Worm (Caenorhabditis elegans) whole organism, young adult: ENCODE data around the gene flp-28.
"Not testable (repeated sequence)": the region's sequence is repeated elsewhere in the genome, so short reads cannot be mapped to it uniquely, and the experiment has no call there.

Experiments
- B0336.3 ChIP-seq: fragments of 200-800 bp; sonication (Bioruptor generic); IDR thresholded peaks from 2 replicates; pipeline ENCODE4 v1.3.6; 2022; ENCODE audit warnings: missing genetic modification characterization, missing compliant biosample characterization
- F10E7.11 ChIP-seq: sonication (generic microtip); optimal IDR thresholded peaks from 2 replicates; lab custom pipeline; 2017; ENCODE audit warnings: mild to moderate bottlenecking, missing genetic modification characterization, moderate library complexity, missing compliant biosample characterization
- F22D6.2 ChIP-seq: sonication (generic microtip); optimal IDR thresholded peaks from 2 replicates; lab custom pipeline; 2016; ENCODE audit warnings: mild to moderate bottlenecking, missing genetic modification characterization, missing compliant biosample characterization
- F23B12.7 ChIP-seq: sonication (generic microtip); optimal IDR thresholded peaks from 2 replicates; lab custom pipeline; 2017; ENCODE audit warnings: missing genetic modification characterization, mild to moderate bottlenecking, missing compliant biosample characterization, antibody characterized with exemption, moderate library complexity; ENCODE audit not compliant: insufficient read depth
- F49E8.2 ChIP-seq: sonication (generic microtip); optimal IDR thresholded peaks from 3 replicates; lab custom pipeline; 2017; ENCODE audit warnings: missing genetic modification characterization, mild to moderate bottlenecking, missing compliant biosample characterization, antibody characterized with exemption, moderate library complexity; ENCODE audit not compliant: insufficient read depth
- F52B5.7 ChIP-seq: sonication (generic microtip); optimal IDR thresholded peaks from 2 replicates; lab custom pipeline; 2016; ENCODE audit warnings: mild to moderate bottlenecking, missing genetic modification characterization, missing compliant biosample characterization
- F57A8.1 ChIP-seq: fragments of 200-800 bp; sonication (Bioruptor generic); optimal IDR thresholded peaks from 2 replicates; lab custom pipeline; 2018; ENCODE audit warnings: mild to moderate bottlenecking, missing genetic modification characterization, moderate library complexity, missing compliant biosample characterization
- Y53G8AR.9 ChIP-seq: fragments of 200-800 bp; sonication (Bioruptor generic); conservative IDR thresholded peaks from 2 replicates; pipeline ENCODE4 v1.3.6; 2022; ENCODE audit warnings: missing genetic modification reagents, missing genetic modification characterization, missing compliant biosample characterization
- ZK185.1 ChIP-seq: sonication (generic microtip); optimal IDR thresholded peaks from 2 replicates; lab custom pipeline; 2016; ENCODE audit warnings: mild to moderate bottlenecking, missing genetic modification characterization, missing compliant biosample characterization; ENCODE audit not compliant: poor library complexity, severe bottlenecking
- ama-1 ChIP-seq, 3 experiments: fragments of 150-350 bp in 1 of 3; sonication (generic microtip) in 2 of 3; optimal IDR thresholded peaks; 2 replicates each; lab custom pipeline; 2014 to 2018; ENCODE audit warnings: missing biosample characterization in 2 of 3, missing genetic modification characterization in 2 of 3, missing genetic modification reagents in 2 of 3
- aptf-2 ChIP-seq: fragments of 200-800 bp; sonication (Bioruptor generic); conservative IDR thresholded peaks from 2 replicates; pipeline ENCODE4 v1.3.6; 2022; ENCODE audit warnings: missing genetic modification reagents, missing genetic modification characterization, missing compliant biosample characterization
- aptf-3 ChIP-seq: fragments of 200-800 bp; sonication (Bioruptor generic); IDR thresholded peaks from 2 replicates; pipeline ENCODE4 v1.3.6; 2022; ENCODE audit warnings: missing genetic modification characterization, missing compliant biosample characterization
- athp-1 ChIP-seq: sonication (generic microtip); optimal IDR thresholded peaks from 2 replicates; lab custom pipeline; 2017; ENCODE audit warnings: mild to moderate bottlenecking, missing genetic modification characterization, missing compliant biosample characterization
- ccch-3 ChIP-seq: fragments of 200-800 bp; sonication (Bioruptor generic); optimal IDR thresholded peaks from 2 replicates; lab custom pipeline; 2018; ENCODE audit warnings: mild to moderate bottlenecking, missing genetic modification characterization, missing compliant biosample characterization
- ceh-79 ChIP-seq: sonication (generic microtip); optimal IDR thresholded peaks from 2 replicates; lab custom pipeline; 2017; ENCODE audit warnings: mild to moderate bottlenecking, missing genetic modification characterization, missing compliant biosample characterization
- chd-7 ChIP-seq: sonication (generic microtip); optimal IDR thresholded peaks from 2 replicates; lab custom pipeline; 2016; ENCODE audit warnings: mild to moderate bottlenecking, missing genetic modification characterization, moderate library complexity, missing compliant biosample characterization
- die-1 ChIP-seq: sonication (generic microtip); optimal IDR thresholded peaks from 2 replicates; lab custom pipeline; 2016; ENCODE audit warnings: missing genotype, mild to moderate bottlenecking, missing genetic modification characterization, missing compliant biosample characterization
- egl-44 ChIP-seq: fragments of 200-800 bp; sonication (Bioruptor generic); IDR thresholded peaks from 2 replicates; pipeline ENCODE4 v1.3.6; 2022; ENCODE audit warnings: missing genetic modification reagents, missing genetic modification characterization, missing compliant biosample characterization
- ekl-4 ChIP-seq: fragments of 200-800 bp; sonication (Bioruptor generic); IDR thresholded peaks from 2 replicates; pipeline ENCODE4 v1.3.6; 2022; ENCODE audit warnings: missing genetic modification reagents, missing genetic modification characterization, missing compliant biosample characterization
- gei-17 ChIP-seq: fragments of 200-800 bp; sonication (Bioruptor generic); optimal IDR thresholded peaks from 2 replicates; lab custom pipeline; 2018; ENCODE audit warnings: mild to moderate bottlenecking, missing genetic modification characterization, missing compliant biosample characterization
- him-1 ChIP-seq: sonication (generic microtip); optimal IDR thresholded peaks from 2 replicates; lab custom pipeline; 2016; ENCODE audit warnings: missing genotype, missing genetic modification reagents, missing genetic modification characterization, missing compliant biosample characterization
- hmg-1.2 ChIP-seq: fragments of 200-800 bp; sonication (Bioruptor generic); IDR thresholded peaks from 2 replicates; pipeline ENCODE4 v1.3.6; 2022; ENCODE audit warnings: missing genetic modification reagents, missing genetic modification characterization, missing compliant biosample characterization
- hsf-1 ChIP-seq: fragments of 200-800 bp; sonication (Bioruptor generic); IDR thresholded peaks from 2 replicates; pipeline ENCODE4 v1.3.6; 2022; ENCODE audit warnings: missing genetic modification reagents, missing genetic modification characterization, missing compliant biosample characterization
- lin-26 ChIP-seq: fragments of 200-800 bp; sonication (Bioruptor generic); IDR thresholded peaks from 2 replicates; pipeline ENCODE4 v1.3.6; 2022; ENCODE audit warnings: missing genetic modification reagents, missing genetic modification characterization, missing compliant biosample characterization
- lin-35 ChIP-seq, 3 experiments: fragments of 150-350 bp in 2 of 3; sonication (generic microtip) in 1 of 3; optimal IDR thresholded peaks; 2 replicates each; lab custom pipeline; 2014 to 2018; ENCODE audit warnings: missing biosample characterization in 3 of 3, missing genetic modification characterization in 3 of 3, missing genetic modification reagents in 3 of 3
- lsy-27 ChIP-seq: sonication (generic microtip); optimal IDR thresholded peaks from 2 replicates; lab custom pipeline; 2017; ENCODE audit warnings: missing genetic modification characterization, mild to moderate bottlenecking, missing compliant biosample characterization, antibody characterized with exemption, missing genotype, borderline replicate concordance; ENCODE audit not compliant: insufficient read depth
- madf-8 ChIP-seq: fragments of 200-800 bp; sonication (Bioruptor generic); conservative IDR thresholded peaks from 2 replicates; pipeline ENCODE4 v1.3.6; 2022; ENCODE audit warnings: missing genetic modification reagents, missing genetic modification characterization, missing compliant biosample characterization
- mxl-1 ChIP-seq: sonication (generic microtip); optimal IDR thresholded peaks from 2 replicates; lab custom pipeline; 2016; ENCODE audit warnings: missing genetic modification characterization, missing compliant biosample characterization
- nfyb-1 ChIP-seq: fragments of 200-800 bp; sonication (Bioruptor generic); IDR thresholded peaks from 2 replicates; pipeline ENCODE4 v1.3.6; 2022; ENCODE audit warnings: missing genetic modification reagents, missing genetic modification characterization, missing compliant biosample characterization
- nhr-80 ChIP-seq: sonication (generic microtip); optimal IDR thresholded peaks from 2 replicates; lab custom pipeline; 2016; ENCODE audit warnings: missing genetic modification characterization, missing compliant biosample characterization
- rcor-1 ChIP-seq: fragments of 200-800 bp; sonication (Bioruptor generic); IDR thresholded peaks from 2 replicates; pipeline ENCODE4 v1.3.6; 2022; ENCODE audit warnings: missing genetic modification reagents, missing genetic modification characterization, missing compliant biosample characterization
- rec-8 ChIP-seq, 2 experiments: sonication (generic microtip); optimal IDR thresholded peaks; 2 replicates each; lab custom pipeline; 2016; ENCODE audit warnings: mild to moderate bottlenecking in 2 of 2, missing genetic modification characterization in 2 of 2, missing genetic modification reagents in 2 of 2, missing genotype in 2 of 2, missing biosample characterization in 1 of 2, missing compliant biosample characterization in 1 of 2, moderate library complexity in 1 of 2
- rpc-1 ChIP-seq, 2 experiments: fragments of 150-350 bp in 1 of 2; sonication (generic microtip) in 1 of 2; optimal IDR thresholded peaks; 2 replicates each; lab custom pipeline; 2014 to 2018; ENCODE audit warnings: missing biosample characterization in 1 of 2, missing genetic modification characterization in 1 of 2, missing genetic modification reagents in 1 of 2, missing genotype in 1 of 2
- snpc-1.1 ChIP-seq: sonication (generic microtip); optimal IDR thresholded peaks from 2 replicates; lab custom pipeline; 2017; ENCODE audit warnings: missing genetic modification characterization, mild to moderate bottlenecking, missing compliant biosample characterization, antibody characterized with exemption, moderate library complexity, missing genotype, missing genetic modification reagents; ENCODE audit not compliant: insufficient read depth
- snpc-1.3 ChIP-seq: sonication (generic microtip); optimal IDR thresholded peaks from 2 replicates; lab custom pipeline; 2017; ENCODE audit warnings: missing genetic modification characterization, mild to moderate bottlenecking, missing compliant biosample characterization, antibody characterized with exemption, moderate library complexity, missing genotype, missing genetic modification reagents; ENCODE audit not compliant: insufficient read depth
- snpc-3.4 ChIP-seq: sonication (generic microtip); optimal IDR thresholded peaks from 2 replicates; lab custom pipeline; 2017; ENCODE audit warnings: missing genetic modification characterization, mild to moderate bottlenecking, missing compliant biosample characterization, antibody characterized with exemption, moderate library complexity, missing genotype, missing genetic modification reagents
- tbp1 ChIP-seq: fragments of 200-800 bp; sonication (Bioruptor generic); optimal IDR thresholded peaks from 2 replicates; lab custom pipeline; 2018; ENCODE audit warnings: mild to moderate bottlenecking, missing genetic modification characterization, missing compliant biosample characterization
- tbx-9 ChIP-seq: sonication (generic microtip); optimal IDR thresholded peaks from 2 replicates; lab custom pipeline; 2016; ENCODE audit warnings: borderline replicate concordance, missing genetic modification characterization, inconsistent platforms, missing compliant biosample characterization
- tlf-1 ChIP-seq: fragments of 200-800 bp; sonication (Bioruptor generic); optimal IDR thresholded peaks from 2 replicates; lab custom pipeline; 2018; ENCODE audit warnings: mild to moderate bottlenecking, missing genetic modification characterization, missing compliant biosample characterization
- ztf-25 ChIP-seq: fragments of 200-800 bp; sonication (Bioruptor generic); IDR thresholded peaks from 2 replicates; pipeline ENCODE4 v1.3.6; 2022; ENCODE audit warnings: missing genetic modification reagents, missing genetic modification characterization, missing compliant biosample characterization
- ztf-26 ChIP-seq: sonication (generic microtip); optimal IDR thresholded peaks from 2 replicates; lab custom pipeline; 2017; ENCODE audit warnings: missing genetic modification characterization, missing compliant biosample characterization

The flp-28 gene

ce11 chrX:10087866-10088265 lies at the start of gene flp-28:
Gene flp-28, minus strand, starts transcription at chrX:10087966.
- no peak for TF ChIP-seq mxl-1 (tag; lab: Kevin White, UChicago)
- TF ChIP-seq tbx-9 (tag; lab: Kevin White, UChicago) = no peak
- no peak for TF ChIP-seq F49E8.2 (tag; lab: Kevin White, UChicago)
- no peak for TF ChIP-seq rpc-1 (optimal IDR thresholded peaks at IDR 0.05; lab: Kevin White, UChicago)
- TF ChIP-seq rpc-1 (tag; optimal IDR thresholded peaks at IDR 0.05; lab: Kevin White, UChicago) = no peak
- TF ChIP-seq lin-35 (GFP tag; optimal IDR thresholded peaks at IDR 0.05; lab: Kevin White, UChicago) = no peak
- no peak for TF ChIP-seq rcor-1 (GFP tag; lab: Robert Waterston, UW)
- TF ChIP-seq ZK185.1 = no peak
- no peak for TF ChIP-seq aptf-2

ce11 chrX:10133082-10133481 lies 45.3 kb upstream of the flp-28 start, which contains the start of gene unc-58:
Gene unc-58, minus strand, starts transcription at chrX:10133182.
- TF ChIP-seq ccch-3 (GFP tag; lab: Kevin White, UChicago) (no peak), hmg-1.2 (GFP tag; lab: Robert Waterston, UW) (no peak), tbx-9 (tag; lab: Kevin White, UChicago) (no peak), tlf-1 (GFP tag; lab: Kevin White, UChicago) (no peak), F57A8.1 (GFP tag; lab: Kevin White, UChicago) (no peak), lin-35 (GFP tag; optimal IDR thresholded peaks at IDR 0.05; lab: Kevin White, UChicago) (no peak), madf-8 (no peak), F49E8.2 (tag; lab: Kevin White, UChicago) (no peak), ceh-79 (tag; lab: Kevin White, UChicago) (no peak)

ce11 chrX:10132546-10133032 lies 44.8 kb upstream of the flp-28 start:
- TF ChIP-seq F10E7.11 (tag; lab: Kevin White, UChicago) = peak; percentile 73
- TF ChIP-seq mxl-1 (tag; lab: Kevin White, UChicago) = peak; percentile 36
- 0 out of 2 replicates have a peak, but pooled peaks have one; percentile 18 for TF ChIP-seq Y53G8AR.9 (GFP tag; lab: Robert Waterston, UW)
- TF ChIP-seq gei-17 (GFP tag; lab: Kevin White, UChicago) = peak; percentile 40
- peak; percentile 69 for TF ChIP-seq athp-1 (tag; lab: Kevin White, UChicago)
- TF ChIP-seq snpc-3.4 = peak; percentile 48
- peak; percentile 84 for TF ChIP-seq lin-26 (GFP tag; lab: Robert Waterston, UW)
- peak; percentile 78 for TF ChIP-seq him-1
- TF ChIP-seq rec-8 (tag; optimal IDR thresholded peaks at IDR 0.05; lab: Kevin White, UChicago) = peak; percentile 49 to 50
- peak; percentile 65; the same call in 1 of the 2 replicates for TF ChIP-seq B0336.3 (GFP tag; lab: Robert Waterston, UW)
- 0 out of 2 replicates have a peak, but pooled peaks have one; percentile 65 for TF ChIP-seq aptf-3 (GFP tag; lab: Robert Waterston, UW)
- TF ChIP-seq chd-7 (tag; lab: Kevin White, UChicago) = peak; percentile 54
- 0 out of 2 replicates have a peak, but pooled peaks have one; percentile 51 for TF ChIP-seq ztf-25
- peak; percentile 2 for TF ChIP-seq snpc-1.1 (tag; lab: Kevin White, UChicago)
- 0 out of 2 replicates have a peak, but pooled peaks have one; percentile 38 for TF ChIP-seq nfyb-1 (GFP tag; lab: Robert Waterston, UW)
- peak; percentile 96 for TF ChIP-seq tbp1 (GFP tag; lab: Kevin White, UChicago)
- TF ChIP-seq ekl-4 (GFP tag; lab: Robert Waterston, UW) = 0 out of 2 replicates have a peak, but pooled peaks have one; percentile 38
- TF ChIP-seq ztf-26 = peak; percentile 36
- peak; percentile 84 for TF ChIP-seq die-1
- TF ChIP-seq F23B12.7 (tag; lab: Kevin White, UChicago) = peak; percentile 51
- not testable (repeated sequence) for TF ChIP-seq ama-1 (optimal IDR thresholded peaks at IDR 0.05; lab: Kevin White, UChicago)
- peak; percentile 54 to 81 for TF ChIP-seq ama-1 (GFP tag; optimal IDR thresholded peaks at IDR 0.05; lab: Kevin White, UChicago)
- TF ChIP-seq F52B5.7 = peak; percentile 67
- peak; percentile 48 for TF ChIP-seq nhr-80
- TF ChIP-seq egl-44 (GFP tag; lab: Robert Waterston, UW) = peak; percentile 41; the same call in 1 of the 2 replicates
- TF ChIP-seq snpc-1.3 = peak; percentile 51
- peak; percentile 67 for TF ChIP-seq lsy-27 (tag; lab: Kevin White, UChicago)
- peak; percentile 25 for TF ChIP-seq F22D6.2 (tag; lab: Kevin White, UChicago)
- peak; percentile 50; the same call in 1 of the 2 replicates for TF ChIP-seq hsf-1
